Worm (Caenorhabditis elegans) whole organism, early embryonic: Measurements from ENCODE around the gene tbc-12.

ENCODE experiments used
- B0310.2 ChIP-seq: sonication (generic microtip); optimal IDR thresholded peaks from 2 replicates; lab custom pipeline; 2016; ENCODE audit warnings: mild to moderate bottlenecking, missing genetic modification characterization, missing compliant biosample characterization
- aly-1 ChIP-seq: sonication (generic microtip); optimal IDR thresholded peaks from 2 replicates; lab custom pipeline; 2016; ENCODE audit warnings: missing genetic modification characterization, missing compliant biosample characterization
- ama-1 ChIP-seq: fragments of 150-350 bp; optimal IDR thresholded peaks from 2 replicates; lab custom pipeline; 2014
- ceh-36 ChIP-seq: sonication (generic microtip); optimal IDR thresholded peaks from 2 replicates; lab custom pipeline; 2016; ENCODE audit warnings: missing genetic modification characterization, inconsistent platforms, missing compliant biosample characterization
- ets-7 ChIP-seq: sonication (generic microtip); optimal IDR thresholded peaks from 2 replicates; lab custom pipeline; 2016; ENCODE audit warnings: missing genotype, missing genetic modification characterization, missing compliant biosample characterization
- hmbx-1 ChIP-seq: sonication (generic microtip); optimal IDR thresholded peaks from 2 replicates; lab custom pipeline; 2016; ENCODE audit warnings: mild to moderate bottlenecking, missing genetic modification characterization, missing compliant biosample characterization
- hmg-4 ChIP-seq: fragments of 200-800 bp; sonication (Bioruptor generic); optimal IDR thresholded peaks from 2 replicates; lab custom pipeline; 2018; ENCODE audit warnings: mild to moderate bottlenecking, missing genetic modification characterization, missing compliant biosample characterization
- tbx-37 ChIP-seq: fragments of 200-800 bp; sonication (Bioruptor generic); conservative IDR thresholded peaks from 2 replicates; pipeline ENCODE4 v1.3.6; 2022; ENCODE audit warnings: missing genetic modification reagents, missing genetic modification characterization, missing compliant biosample characterization
- tra-4 ChIP-seq: sonication (generic microtip); optimal IDR thresholded peaks from 2 replicates; lab custom pipeline; 2017; ENCODE audit warnings: missing genetic modification characterization, missing compliant biosample characterization

ce11 chrX:2531276-2531675 lies 981 bp downstream of the tbc-12 start:
- TF ChIP-seq ama-1 (lab: Kevin White, UChicago): no peak
- TF ChIP-seq hmbx-1 (tag; lab: Kevin White, UChicago): no peak
- TF ChIP-seq hmg-4 (GFP tag; lab: Kevin White, UChicago): no peak
- TF ChIP-seq tra-4: no peak
- no peak for TF ChIP-seq ceh-36 (tag; lab: Kevin White, UChicago)
- TF ChIP-seq B0310.2 (tag; lab: Kevin White, UChicago): no peak
- no peak for TF ChIP-seq aly-1 (tag; lab: Kevin White, UChicago)
- TF ChIP-seq tbx-37 (GFP tag; lab: Robert Waterston, UW): no peak
- no peak for TF ChIP-seq ets-7 (tag; lab: Kevin White, UChicago)
